Worm (Caenorhabditis elegans) whole organism, mixed stage, embryonic: ENCODE data around the gene pycr-1.

Source experiments
- bed-3 ChIP-seq: fragments of 200-800 bp; sonication (Bioruptor generic); optimal IDR thresholded peaks from 3 replicates; lab custom pipeline; 2018; ENCODE audit warnings: mild to moderate bottlenecking, missing genetic modification characterization, moderate library complexity, missing compliant biosample characterization
- blmp-1 ChIP-seq: fragments of 150-350 bp; optimal IDR thresholded peaks from 2 replicates; lab custom pipeline; 2014; ENCODE audit warnings: missing biosample characterization, missing genetic modification characterization
- drap-1 ChIP-seq: fragments of 200-800 bp; sonication (Bioruptor generic); optimal IDR thresholded peaks from 3 replicates; lab custom pipeline; 2018; ENCODE audit warnings: mild to moderate bottlenecking, missing genetic modification characterization, missing compliant biosample characterization
- elt-1 ChIP-seq: sonication (generic microtip); optimal IDR thresholded peaks from 2 replicates; lab custom pipeline; 2017; ENCODE audit warnings: missing genetic modification characterization, mild to moderate bottlenecking, missing compliant biosample characterization, antibody characterized with exemption, moderate library complexity, borderline replicate concordance; ENCODE audit not compliant: insufficient read depth
- elt-3 ChIP-seq: fragments of 150-350 bp; optimal IDR thresholded peaks from 2 replicates; lab custom pipeline; 2014; ENCODE audit warnings: missing biosample characterization, missing genetic modification characterization
- nhr-2 ChIP-seq: fragments of 150-350 bp; optimal IDR thresholded peaks from 2 replicates; lab custom pipeline; 2014; ENCODE audit warnings: missing biosample characterization, missing genetic modification characterization
- nhr-237 ChIP-seq: fragments of 150-350 bp; optimal IDR thresholded peaks from 2 replicates; lab custom pipeline; 2014; ENCODE audit warnings: missing biosample characterization, missing genetic modification characterization
- nhr-28 ChIP-seq: fragments of 150-350 bp; optimal IDR thresholded peaks from 2 replicates; lab custom pipeline; 2014; ENCODE audit warnings: missing biosample characterization, missing genetic modification characterization
- sem-2 ChIP-seq: fragments of 200-800 bp; sonication (Bioruptor generic); optimal IDR thresholded peaks from 2 replicates; lab custom pipeline; 2018; ENCODE audit warnings: mild to moderate bottlenecking, missing genetic modification characterization, missing compliant biosample characterization
- unc-62 ChIP-seq: fragments of 150-350 bp; optimal IDR thresholded peaks from 2 replicates; lab custom pipeline; 2014; ENCODE audit warnings: missing biosample characterization, missing genetic modification reagents, missing genetic modification characterization
- ztf-11 ChIP-seq: fragments of 150-350 bp; optimal IDR thresholded peaks from 2 replicates; lab custom pipeline; 2014; ENCODE audit warnings: missing biosample characterization, missing genetic modification characterization

ce11 chrX:12146453-12147085 lies at the start of gene pycr-1:
- TF ChIP-seq nhr-2 (tag; lab: Kevin White, UChicago) (no peak), nhr-237 (no peak), blmp-1 (tag; lab: Kevin White, UChicago) (no peak), nhr-28 (tag; lab: Kevin White, UChicago) (no peak), unc-62 (no peak), bed-3 (no peak), elt-1 (tag; lab: Kevin White, UChicago) (no peak), elt-3 (tag; lab: Kevin White, UChicago) (no peak), ztf-11 (tag; lab: Kevin White, UChicago) (no peak), drap-1 (GFP tag; lab: Kevin White, UChicago) (no peak), sem-2 (GFP tag; lab: Kevin White, UChicago) (no peak)
